Worm (Caenorhabditis elegans): ENCODE data around the gene Y39E4B.6.
A peak's percentile ranks its signal among the peaks of the same experiment; 100 is the strongest.

Gene Y39E4B.6

ce11 chrIII:13066828-13067227 is 3.7 kb upstream of the Y39E4B.6 start:
- TF ChIP-seq dsc-1 (tag; optimal IDR thresholded peaks at IDR 0.05) (peak; percentile 40), snu-23 (GFP tag; optimal IDR thresholded peaks at IDR 0.05) (no peak)

ce11 chrIII:13067884-13068767 is 2.4 kb upstream of the Y39E4B.6 start:
- TF ChIP-seq skn-1 (tag; optimal IDR thresholded peaks at IDR 0.05) (peak; percentile 87), ets-5 (GFP tag; IDR thresholded peaks at IDR 0.05) (no peak), ztf-4 (tag; optimal IDR thresholded peaks at IDR 0.05) (peak; percentile 81), grh-1 (GFP tag; IDR thresholded peaks at IDR 0.05) (peak; percentile 29; the same call in 1 of the 2 replicates), nhr-237 (tag; optimal IDR thresholded peaks at IDR 0.05) (peak; percentile 64), mdl-1 (tag; optimal IDR thresholded peaks at IDR 0.05) (peak; percentile 51 to 93), hlh-17 (GFP tag; optimal IDR thresholded peaks at IDR 0.05; ENCODE audit: borderline replicate concordance) (no peak), ceh-90 (tag; optimal IDR thresholded peaks at IDR 0.05) (no peak), isw-1 (GFP tag; IDR thresholded peaks at IDR 0.05) (peak; percentile 62), F16B12.6 (tag; optimal IDR thresholded peaks at IDR 0.05) (peak; percentile 19), lir-3 (tag; optimal IDR thresholded peaks at IDR 0.05; ENCODE audit: poor library complexity) (peak; percentile 73), sptf-1 (tag; optimal IDR thresholded peaks at IDR 0.05) (no peak), lin-13 (GFP tag; optimal IDR thresholded peaks at IDR 0.05) (peak; percentile 86), egl-27 (tag; optimal IDR thresholded peaks at IDR 0.05) (peak in 1 of 2 experiments; percentile 70), lsy-2 (tag; optimal IDR thresholded peaks at IDR 0.05) (peak; percentile 77 to 87), sox-4 (tag; optimal IDR thresholded peaks at IDR 0.05) (no peak), snpc-4 (tag; optimal IDR thresholded peaks at IDR 0.05) (peak; percentile 32), nhr-76 (tag; optimal IDR thresholded peaks at IDR 0.05) (no peak), lin-35 (GFP tag; optimal IDR thresholded peaks at IDR 0.05) (peak; percentile 66 to 71), ztf-11 (tag; optimal IDR thresholded peaks at IDR 0.05) (peak in 1 of 2 experiments; percentile 83), lin-14 (GFP tag; optimal IDR thresholded peaks at IDR 0.05) (peak; percentile 97), nhr-85 (tag) (peak; percentile 82), rnt-1 (tag; optimal IDR thresholded peaks at IDR 0.05) (peak; percentile 54), efl-1 (optimal IDR thresholded peaks at IDR 0.05) (peak; percentile 63 to 74), efl-1 (GFP tag; optimal IDR thresholded peaks at IDR 0.05 in 1 of 2) (peak; percentile 40 to 82), mep-1 (tag; optimal IDR thresholded peaks at IDR 0.05) (peak; percentile 91), elt-2 (tag; optimal IDR thresholded peaks at IDR 0.05) (peak; percentile 20), ceh-88 (GFP tag; IDR thresholded peaks at IDR 0.05) (peak; percentile 73; the same call in 1 of the 2 replicates), dsc-1 (tag; optimal IDR thresholded peaks at IDR 0.05) (peak; percentile 82), nhr-90 (tag; optimal IDR thresholded peaks at IDR 0.05; ENCODE audit: poor library complexity) (peak; percentile 65), aly-2 (tag; optimal IDR thresholded peaks at IDR 0.05) (no peak), blmp-1 (tag; optimal IDR thresholded peaks at IDR 0.05) (peak; percentile 78), irx-1 (tag; optimal IDR thresholded peaks at IDR 0.05) (peak; percentile 68), xbp-1 (tag; optimal IDR thresholded peaks at IDR 0.05) (peak; percentile 78), unc-62 (GFP tag; optimal IDR thresholded peaks at IDR 0.05) (no peak), unc-130 (tag; optimal IDR thresholded peaks at IDR 0.05) (peak; percentile 9), pax-3 (tag; optimal IDR thresholded peaks at IDR 0.05) (peak; percentile 59), zip-4 (GFP tag; optimal IDR thresholded peaks at IDR 0.05) (peak; percentile 40), snu-23 (GFP tag; optimal IDR thresholded peaks at IDR 0.05) (peak; percentile 94), fkh-8 (tag; optimal IDR thresholded peaks at IDR 0.05) (peak; percentile 98), hlh-4 (tag; optimal IDR thresholded peaks at IDR 0.05) (no peak), C34B4.2 (tag; optimal IDR thresholded peaks at IDR 0.05) (no peak), C04F5.9 (tag; optimal IDR thresholded peaks at IDR 0.05) (no peak), nhr-77 (tag; optimal IDR thresholded peaks at IDR 0.05) (peak; percentile 80), Y116A8C.19 (tag; optimal IDR thresholded peaks at IDR 0.05; ENCODE audit: borderline replicate concordance) (no peak), nhr-19 (GFP tag; conservative IDR thresholded peaks at IDR 0.05) (peak; percentile 50), fkh-4 (tag; optimal IDR thresholded peaks at IDR 0.05; ENCODE audit: borderline replicate concordance) (peak; percentile 39), vab-15 (tag; optimal IDR thresholded peaks at IDR 0.05) (peak; percentile 38)

Data from whole organism, L1 larva.